Fruit fly (Drosophila melanogaster) whole organism, prepupa: ENCODE measurements around the gene CG6083.
A peak's percentile ranks its signal among the peaks of the same experiment; 100 is the strongest.

ENCODE experiments used
- Blimp-1 ChIP-seq: fragments of 200-800 bp; sonication (Bioruptor generic); optimal IDR thresholded peaks from 3 replicates; lab custom pipeline; 2017; ENCODE audit warnings: missing biosample characterization, missing genetic modification characterization, mild to moderate bottlenecking, moderate library complexity, missing genetic modification reagents
- CG10631 ChIP-seq: fragments of 200-800 bp; sonication (Bioruptor generic); optimal IDR thresholded peaks from 2 replicates; lab custom pipeline; 2016; ENCODE audit warnings: missing biosample characterization, missing genetic modification characterization
- CG10669 ChIP-seq: fragments of 200-800 bp; sonication (Bioruptor generic); optimal IDR thresholded peaks from 3 replicates; lab custom pipeline; 2018; ENCODE audit warnings: missing biosample characterization, mild to moderate bottlenecking, missing genetic modification characterization, moderate library complexity
- CG11762 ChIP-seq: fragments of 200-800 bp; sonication (Bioruptor generic); optimal IDR thresholded peaks from 3 replicates; lab custom pipeline; 2016; ENCODE audit warnings: missing biosample characterization, missing genetic modification characterization; ENCODE audit not compliant: insufficient read depth
- CG11902 ChIP-seq: fragments of 200-800 bp; sonication (Bioruptor generic); optimal IDR thresholded peaks from 3 replicates; lab custom pipeline; 2016; ENCODE audit warnings: missing biosample characterization, missing genetic modification characterization
- CG15336 ChIP-seq: fragments of 200-800 bp; sonication (Bioruptor generic); IDR thresholded peaks from 2 replicates; pipeline ENCODE4 v1.3.6; 2022; ENCODE audit warnings: missing biosample characterization, missing genetic modification characterization
- CG1621 ChIP-seq: fragments of 200-800 bp; sonication (Bioruptor generic); optimal IDR thresholded peaks from 3 replicates; lab custom pipeline; 2018; ENCODE audit warnings: missing biosample characterization, mild to moderate bottlenecking, missing genetic modification characterization
- CG3032 ChIP-seq: fragments of 200-800 bp; optimal IDR thresholded peaks from 2 replicates; lab custom pipeline; 2019; ENCODE audit warnings: missing biosample characterization, mild to moderate bottlenecking, missing genetic modification characterization, moderate library complexity
- CG32006 ChIP-seq: fragments of 200-800 bp; sonication (Bioruptor generic); optimal IDR thresholded peaks from 3 replicates; lab custom pipeline; 2017; ENCODE audit warnings: missing biosample characterization, mild to moderate bottlenecking, missing genetic modification characterization
- CG34406 ChIP-seq: fragments of 200-800 bp; sonication (Bioruptor generic); optimal IDR thresholded peaks from 3 replicates; lab custom pipeline; 2016; ENCODE audit warnings: missing biosample characterization, missing genetic modification characterization
- CG3919 ChIP-seq: fragments of 200-800 bp; sonication (Bioruptor generic); optimal IDR thresholded peaks from 3 replicates; lab custom pipeline; 2016; ENCODE audit warnings: missing biosample characterization, missing genetic modification characterization
- CG4318 ChIP-seq: fragments of 200-800 bp; sonication (Bioruptor generic); optimal IDR thresholded peaks from 3 replicates; lab custom pipeline; 2017; ENCODE audit warnings: missing biosample characterization, mild to moderate bottlenecking, missing genetic modification characterization
- CG6163 ChIP-seq: fragments of 200-800 bp; sonication (Bioruptor generic); IDR thresholded peaks from 3 replicates; pipeline ENCODE4 v1.3.6; 2022; ENCODE audit warnings: missing biosample characterization, missing genetic modification characterization
- CG6276 ChIP-seq: fragments of 200-800 bp; sonication (Bioruptor generic); optimal IDR thresholded peaks from 2 replicates; lab custom pipeline; 2017; ENCODE audit warnings: missing biosample characterization, mild to moderate bottlenecking, missing genetic modification characterization
- CG6792 ChIP-seq: fragments of 200-800 bp; sonication (Bioruptor generic); optimal IDR thresholded peaks from 3 replicates; lab custom pipeline; 2016; ENCODE audit warnings: missing biosample characterization, missing genetic modification characterization
- CG6808 ChIP-seq: fragments of 200-800 bp; sonication (Bioruptor generic); optimal IDR thresholded peaks from 3 replicates; lab custom pipeline; 2017; ENCODE audit warnings: missing biosample characterization, missing genetic modification characterization, mild to moderate bottlenecking, moderate library complexity, missing genetic modification reagents
- CG7368 ChIP-seq: fragments of 200-800 bp; sonication (Bioruptor generic); optimal IDR thresholded peaks from 3 replicates; lab custom pipeline; 2016; ENCODE audit warnings: missing biosample characterization, missing genetic modification characterization
- CG8119 ChIP-seq: fragments of 200-800 bp; sonication (Bioruptor generic); IDR thresholded peaks from 3 replicates; pipeline ENCODE4 v1.3.6; 2022; ENCODE audit warnings: missing biosample characterization, missing genetic modification characterization
- CG8632 ChIP-seq: fragments of 200-800 bp; sonication (Bioruptor generic); optimal IDR thresholded peaks from 3 replicates; lab custom pipeline; 2016; ENCODE audit warnings: missing biosample characterization, missing genetic modification characterization
- CG9139 ChIP-seq: fragments of 200-800 bp; sonication (Bioruptor generic); optimal IDR thresholded peaks from 3 replicates; lab custom pipeline; 2017; ENCODE audit warnings: missing biosample characterization, mild to moderate bottlenecking, missing genetic modification characterization
- Eip75B ChIP-seq: fragments of 200-800 bp; sonication (Bioruptor generic); optimal IDR thresholded peaks from 3 replicates; lab custom pipeline; 2016; ENCODE audit warnings: missing biosample characterization, missing genetic modification characterization
- Eip78C ChIP-seq: fragments of 200-800 bp; sonication (Bioruptor generic); peaks from one replicate; lab custom pipeline; 2016; ENCODE audit warnings: missing biosample characterization, missing genetic modification characterization
- Eip93F ChIP-seq: fragments of 200-800 bp; sonication (Bioruptor generic); optimal IDR thresholded peaks from 2 replicates; lab custom pipeline; 2016; ENCODE audit warnings: missing biosample characterization, mild to moderate bottlenecking, missing genetic modification characterization
- Ets21C ChIP-seq: fragments of 200-800 bp; sonication (Bioruptor generic); optimal IDR thresholded peaks from 3 replicates; lab custom pipeline; 2016; ENCODE audit warnings: missing biosample characterization, missing genetic modification characterization
- Ets96B ChIP-seq: fragments of 200-800 bp; optimal IDR thresholded peaks from 2 replicates; lab custom pipeline; 2019; ENCODE audit warnings: missing biosample characterization, mild to moderate bottlenecking, missing genetic modification characterization, moderate library complexity
- Gug ChIP-seq: fragments of 200-800 bp; sonication (Bioruptor generic); IDR thresholded peaks from 2 replicates; pipeline ENCODE4 v1.3.6; 2022; ENCODE audit warnings: missing biosample characterization, missing genetic modification characterization
- Hr38 ChIP-seq: sonication (Bioruptor generic); optimal IDR thresholded peaks from 2 replicates; lab custom pipeline; 2016; ENCODE audit warnings: missing biosample characterization, missing genetic modification characterization
- Hr39 ChIP-seq: fragments of 200-800 bp; sonication (Bioruptor generic); optimal IDR thresholded peaks from 2 replicates; lab custom pipeline; 2016; ENCODE audit warnings: missing biosample characterization, missing genetic modification characterization
- Hr4 ChIP-seq: fragments of 200-800 bp; sonication (Bioruptor generic); optimal IDR thresholded peaks from 3 replicates; lab custom pipeline; 2016; ENCODE audit warnings: missing biosample characterization, missing genetic modification characterization
- Lpt ChIP-seq: fragments of 200-800 bp; sonication (Bioruptor generic); optimal IDR thresholded peaks from 3 replicates; lab custom pipeline; 2016; ENCODE audit warnings: missing biosample characterization, missing genetic modification characterization
- Met ChIP-seq: fragments of 200-800 bp; sonication (Bioruptor generic); optimal IDR thresholded peaks from 3 replicates; lab custom pipeline; 2016; ENCODE audit warnings: missing biosample characterization, missing genetic modification characterization
- OdsH ChIP-seq: fragments of 200-800 bp; sonication (Bioruptor generic); optimal IDR thresholded peaks from 3 replicates; lab custom pipeline; 2016; ENCODE audit warnings: missing biosample characterization, missing genetic modification characterization
- Smox ChIP-seq: fragments of 200-800 bp; sonication (Bioruptor generic); optimal IDR thresholded peaks from 3 replicates; lab custom pipeline; 2016; ENCODE audit warnings: missing biosample characterization, missing genetic modification characterization
- Sox102F ChIP-seq: fragments of 200-800 bp; sonication (Bioruptor generic); optimal IDR thresholded peaks from 2 replicates; lab custom pipeline; 2016; ENCODE audit warnings: missing biosample characterization, mild to moderate bottlenecking, missing genetic modification characterization
- Sox14 ChIP-seq: fragments of 200-800 bp; sonication (Bioruptor generic); optimal IDR thresholded peaks from 3 replicates; lab custom pipeline; 2016; ENCODE audit warnings: missing biosample characterization, missing genetic modification characterization
- Sox15 ChIP-seq: fragments of 200-800 bp; sonication (Bioruptor generic); optimal IDR thresholded peaks from 3 replicates; lab custom pipeline; 2016; ENCODE audit warnings: missing biosample characterization, missing genetic modification characterization
- achi ChIP-seq: fragments of 200-800 bp; sonication (Bioruptor generic); optimal IDR thresholded peaks from 3 replicates; lab custom pipeline; 2016; ENCODE audit warnings: missing biosample characterization, missing genetic modification characterization
- acj6 ChIP-seq: fragments of 200-800 bp; sonication (Bioruptor generic); optimal IDR thresholded peaks from 3 replicates; lab custom pipeline; 2016; ENCODE audit warnings: missing biosample characterization, missing genetic modification characterization
- dac ChIP-seq: fragments of 200-800 bp; sonication (Bioruptor generic); optimal IDR thresholded peaks from 2 replicates; lab custom pipeline; 2017; ENCODE audit warnings: missing biosample characterization, mild to moderate bottlenecking, missing genetic modification characterization
- dsx ChIP-seq: fragments of 200-800 bp; optimal IDR thresholded peaks from 3 replicates; lab custom pipeline; 2019; ENCODE audit warnings: missing biosample characterization, mild to moderate bottlenecking, missing genetic modification characterization, moderate library complexity; ENCODE audit not compliant: poor library complexity, severe bottlenecking
- eg ChIP-seq: fragments of 200-800 bp; sonication (Bioruptor generic); IDR thresholded peaks from 3 replicates; pipeline ENCODE4 v1.3.6; 2022; ENCODE audit warnings: missing biosample characterization, missing genetic modification characterization
- fd59A ChIP-seq: fragments of 200-800 bp; sonication (Bioruptor generic); optimal IDR thresholded peaks from 2 replicates; lab custom pipeline; 2017; ENCODE audit warnings: missing biosample characterization, mild to moderate bottlenecking, missing genetic modification characterization, missing genetic modification reagents
- lz ChIP-seq: fragments of 200-800 bp; sonication (Bioruptor generic); optimal IDR thresholded peaks from 3 replicates; lab custom pipeline; 2016; ENCODE audit warnings: missing biosample characterization, missing genetic modification characterization
- net ChIP-seq: fragments of 200-800 bp; sonication (Bioruptor generic); optimal IDR thresholded peaks from 3 replicates; lab custom pipeline; 2016; ENCODE audit warnings: missing biosample characterization, missing genetic modification characterization
- salr ChIP-seq, 2 experiments: fragments of 200-800 bp; sonication (Bioruptor generic); optimal IDR thresholded peaks; 3 replicates each; lab custom pipeline; 2016 to 2018; ENCODE audit warnings: missing biosample characterization in 2 of 2, missing genetic modification characterization in 2 of 2, mild to moderate bottlenecking in 1 of 2
- ss ChIP-seq, 2 experiments: fragments of 200-800 bp; sonication (Bioruptor generic); optimal IDR thresholded peaks; 2 replicates in 1 of 2; 3 replicates in 1 of 2; lab custom pipeline; 2017 to 2018; ENCODE audit warnings: mild to moderate bottlenecking in 2 of 2, missing biosample characterization in 2 of 2, missing genetic modification characterization in 2 of 2, moderate library complexity in 1 of 2
- svp ChIP-seq: fragments of 200-800 bp; sonication (Bioruptor generic); peaks from one replicate; lab custom pipeline; 2016; ENCODE audit warnings: missing biosample characterization, missing genetic modification characterization
- vri ChIP-seq: fragments of 200-800 bp; sonication (Bioruptor generic); optimal IDR thresholded peaks from 3 replicates; lab custom pipeline; 2016; ENCODE audit warnings: missing biosample characterization, mild to moderate bottlenecking, missing genetic modification characterization

CG6083 gene

DNA sequence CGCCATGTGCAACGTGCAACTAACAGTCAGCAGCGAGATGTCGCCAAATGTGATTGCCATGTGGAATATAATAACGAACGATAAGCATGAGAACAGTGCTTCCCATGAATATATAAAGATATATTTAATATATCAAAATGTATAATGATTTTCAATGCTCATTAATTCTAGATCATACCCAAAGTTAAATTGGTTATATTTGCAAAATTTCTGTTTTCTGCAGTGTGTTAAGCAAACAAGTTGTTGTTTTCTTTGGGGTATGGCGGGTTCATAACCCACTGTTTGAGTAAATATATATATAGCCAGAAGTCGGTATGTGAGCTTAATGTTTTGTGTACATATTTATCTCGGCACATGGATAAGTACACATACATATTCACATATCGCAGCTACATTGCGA lies 10.9 kb upstream of the CG6083 start:
- TF ChIP-seq CG11762 (peak; percentile 2), Sox15 (GFP tag; lab: Kevin White, UChicago) (no peak), CG7368 (GFP tag; lab: Kevin White, UChicago) (peak; percentile 10), salr (GFP tag; optimal IDR thresholded peaks at IDR 0.05; lab: Kevin White, UChicago) (no peak), CG15336 (GFP tag; lab: Robert Waterston, UW) (peak; percentile 57; the same call in 1 of the 2 replicates), eg (peak; percentile 66; the same call in 1 of the 3 replicates), CG8119 (GFP tag; lab: Robert Waterston, UW) (peak; percentile 62), CG6163 (peak; percentile 70; the same call in 2 of the 3 replicates), CG6792 (GFP tag; lab: Kevin White, UChicago) (no peak), Gug (GFP tag; lab: Robert Waterston, UW) (peak; percentile 43; the same call in 1 of the 2 replicates), CG10631 (GFP tag; lab: Kevin White, UChicago) (peak; percentile 19), Hr39 (GFP tag; lab: Kevin White, UChicago) (no peak), CG6808 (GFP tag; lab: Kevin White, UChicago) (peak; percentile 1), acj6 (peak; percentile 14), Hr4 (GFP tag; lab: Kevin White, UChicago) (no peak), CG32006 (GFP tag; lab: Kevin White, UChicago) (no peak), CG3919 (GFP tag; lab: Kevin White, UChicago) (no peak), CG4318 (GFP tag; lab: Kevin White, UChicago) (peak; percentile 17), net (GFP tag; lab: Kevin White, UChicago) (peak; percentile 1), Met (GFP tag; lab: Kevin White, UChicago) (no peak), CG6276 (GFP tag; lab: Kevin White, UChicago) (peak; percentile 15)
- TF ChIP-seq, all 60 proteins: peak for 13

dm6 chr3L:11634551-11634950 lies 8.6 kb upstream of the CG6083 start:
- peak; percentile 75 to 77 for TF ChIP-seq ss (GFP tag; optimal IDR thresholded peaks at IDR 0.05; lab: Kevin White, UChicago)
- peak; percentile 10 for TF ChIP-seq CG10631 (GFP tag; lab: Kevin White, UChicago)
- TF ChIP-seq CG32006 (GFP tag; lab: Kevin White, UChicago), result no peak
- peak; percentile 25 for TF ChIP-seq Lpt (GFP tag; lab: Kevin White, UChicago)
- TF ChIP-seq Eip93F (GFP tag; lab: Kevin White, UChicago), result no peak
- TF ChIP-seq CG3032 (tag; lab: Kevin White, UChicago), result peak; percentile 52
- peak; percentile 61 for TF ChIP-seq svp (GFP tag; lab: Kevin White, UChicago)
- TF ChIP-seq Blimp-1, result no peak
- peak; percentile 2 for TF ChIP-seq fd59A (GFP tag; lab: Kevin White, UChicago)
- peak; percentile 50 for TF ChIP-seq net (GFP tag; lab: Kevin White, UChicago)
- TF ChIP-seq CG11762, result no peak
- TF ChIP-seq acj6, result no peak
- no peak for TF ChIP-seq CG11902 (GFP tag; lab: Kevin White, UChicago)
- peak; percentile 69 for TF ChIP-seq Eip78C (GFP tag; lab: Kevin White, UChicago)
- peak; percentile 13 for TF ChIP-seq CG3919 (GFP tag; lab: Kevin White, UChicago)
- peak; percentile 78 for TF ChIP-seq CG6808 (GFP tag; lab: Kevin White, UChicago)
- TF ChIP-seq CG6276 (GFP tag; lab: Kevin White, UChicago), result peak; percentile 84
- TF ChIP-seq CG34406 (GFP tag; lab: Kevin White, UChicago), result no peak
- TF ChIP-seq Hr39 (GFP tag; lab: Kevin White, UChicago), result no peak
- TF ChIP-seq CG8119 (GFP tag; lab: Robert Waterston, UW), result peak; percentile 80; the same call in 2 of the 3 replicates
- TF ChIP-seq Eip75B, result peak; percentile 36
- TF ChIP-seq Ets21C (GFP tag; lab: Kevin White, UChicago), result no peak
- peak; percentile 75 for TF ChIP-seq Ets96B (tag; lab: Kevin White, UChicago)
- no peak for TF ChIP-seq Smox (GFP tag; lab: Kevin White, UChicago)
- no peak for TF ChIP-seq OdsH (GFP tag; lab: Kevin White, UChicago)
- peak; percentile 42 for TF ChIP-seq CG10669 (GFP tag; lab: Kevin White, UChicago)
- TF ChIP-seq Met (GFP tag; lab: Kevin White, UChicago), result no peak
- peak; percentile 15 for TF ChIP-seq dac (GFP tag; lab: Kevin White, UChicago)
- TF ChIP-seq Hr38 (GFP tag; lab: Kevin White, UChicago), result no peak
- no peak for TF ChIP-seq Sox102F (GFP tag; lab: Kevin White, UChicago)
- no peak for TF ChIP-seq Sox14
- TF ChIP-seq CG8632 (GFP tag; lab: Kevin White, UChicago), result no peak
- peak; percentile 71 for TF ChIP-seq CG1621 (tag; lab: Kevin White, UChicago)
- no peak for TF ChIP-seq lz (GFP tag; lab: Kevin White, UChicago)
- no peak for TF ChIP-seq salr (GFP tag; optimal IDR thresholded peaks at IDR 0.05; lab: Kevin White, UChicago)
- no peak for TF ChIP-seq vri (GFP tag; lab: Kevin White, UChicago)
- peak; percentile 67 for TF ChIP-seq CG9139
- TF ChIP-seq achi, result peak; percentile 39
- TF ChIP-seq dsx (GFP tag; lab: Kevin White, UChicago), result peak; percentile 62
